Worm (Caenorhabditis elegans) whole organism, L1 larva: ENCODE data around the gene M7.12.

Experiments
- C34B4.2 ChIP-seq: sonication (generic microtip); optimal IDR thresholded peaks from 2 replicates; lab custom pipeline; 2017; ENCODE audit warnings: mild to moderate bottlenecking, missing genetic modification characterization, missing compliant biosample characterization
- aly-2 ChIP-seq: fragments of 150-350 bp; optimal IDR thresholded peaks from 2 replicates; lab custom pipeline; 2014; ENCODE audit warnings: missing biosample characterization, missing genetic modification characterization
- egl-27 ChIP-seq, 2 experiments: fragments of 150-350 bp in 1 of 2; sonication (generic microtip); optimal IDR thresholded peaks; 3 replicates each; lab custom pipeline; 2017 to 2018; ENCODE audit warnings: missing biosample characterization in 2 of 2, missing genetic modification characterization in 2 of 2, missing genetic modification reagents in 2 of 2
- hlh-17 ChIP-seq: fragments of 200-800 bp; sonication (Bioruptor generic); optimal IDR thresholded peaks from 2 replicates; lab custom pipeline; 2018; ENCODE audit warnings: missing genetic modification characterization, mild to moderate bottlenecking, missing compliant biosample characterization, moderate library complexity, borderline replicate concordance
- lin-15B ChIP-seq: fragments of 150-350 bp; sonication (generic microtip); optimal IDR thresholded peaks from 3 replicates; lab custom pipeline; 2014; ENCODE audit warnings: missing biosample characterization, missing genetic modification characterization
- mef-2 ChIP-seq: fragments of 150-350 bp; optimal IDR thresholded peaks from 2 replicates; lab custom pipeline; 2014; ENCODE audit warnings: missing biosample characterization, missing genetic modification characterization
- mep-1 ChIP-seq: fragments of 150-350 bp; optimal IDR thresholded peaks from 2 replicates; lab custom pipeline; 2014; ENCODE audit warnings: missing biosample characterization, missing genetic modification characterization
- nhr-28 ChIP-seq: fragments of 150-350 bp; optimal IDR thresholded peaks from 2 replicates; lab custom pipeline; 2014; ENCODE audit warnings: missing biosample characterization, missing genetic modification characterization
- nhr-90 ChIP-seq: sonication (generic microtip); optimal IDR thresholded peaks from 2 replicates; lab custom pipeline; 2016; ENCODE audit warnings: mild to moderate bottlenecking, missing genetic modification characterization, missing compliant biosample characterization; ENCODE audit not compliant: poor library complexity
- pax-3 ChIP-seq: fragments of 200-800 bp; sonication (Bioruptor generic); optimal IDR thresholded peaks from 2 replicates; lab custom pipeline; 2018; ENCODE audit warnings: mild to moderate bottlenecking, missing genetic modification characterization, moderate library complexity, missing compliant biosample characterization
- snu-23 ChIP-seq: sonication (generic microtip); optimal IDR thresholded peaks from 2 replicates; lab custom pipeline; 2016; ENCODE audit warnings: missing genetic modification characterization, missing compliant biosample characterization
- tbx-2 ChIP-seq: sonication (generic microtip); optimal IDR thresholded peaks from 2 replicates; lab custom pipeline; 2016; ENCODE audit warnings: missing genetic modification characterization, missing compliant biosample characterization

- no peak for TF ChIP-seq snu-23
- TF ChIP-seq aly-2 (tag; lab: Kevin White, UChicago), result no peak
- no peak for TF ChIP-seq egl-27 (tag; optimal IDR thresholded peaks at IDR 0.05; lab: Kevin White, UChicago)
- TF ChIP-seq nhr-90 (tag; lab: Kevin White, UChicago), result no peak
- no peak for TF ChIP-seq C34B4.2
- no peak for TF ChIP-seq pax-3 (tag; lab: Kevin White, UChicago)
- TF ChIP-seq mep-1, result no peak
- no peak for TF ChIP-seq nhr-28 (tag; lab: Kevin White, UChicago)
- no peak for TF ChIP-seq tbx-2 (tag; lab: Kevin White, UChicago)
- no peak for TF ChIP-seq hlh-17 (GFP tag; lab: Kevin White, UChicago)
- TF ChIP-seq mef-2 (tag; lab: Kevin White, UChicago), result no peak
- no peak for TF ChIP-seq lin-15B (tag; lab: Kevin White, UChicago)
Measured at ce11 chrIV:11089527-11089926, 8.3 kb downstream of the M7.12 start, which contains the start of gene M7.7.
